Fruit fly (Drosophila melanogaster) whole organism, embryonic: ENCODE measurements around the gene CG13461.

Source experiments
- Abd-B ChIP-seq: fragments of 200-800 bp; sonication (Bioruptor generic); optimal IDR thresholded peaks from 2 replicates; lab custom pipeline; 2018; ENCODE audit warnings: missing biosample characterization, mild to moderate bottlenecking, missing genetic modification characterization, moderate library complexity
- Bgb ChIP-seq: fragments of 200-800 bp; sonication (Bioruptor generic); IDR thresholded peaks from 2 replicates; pipeline ENCODE4 v1.3.6; 2022; ENCODE audit warnings: missing biosample characterization, missing genetic modification characterization; ENCODE audit not compliant: partially characterized antibody
- CG1024 ChIP-seq: fragments of 200-800 bp; sonication (Bioruptor generic); IDR thresholded peaks from 2 replicates; pipeline ENCODE4 v1.3.6; 2022; ENCODE audit warnings: missing biosample characterization, missing genetic modification characterization
- CG10267 ChIP-seq: fragments of 200-800 bp; sonication (Bioruptor generic); optimal IDR thresholded peaks from 2 replicates; lab custom pipeline; 2018; ENCODE audit warnings: missing biosample characterization, mild to moderate bottlenecking, missing genetic modification characterization, moderate library complexity
- CG10979 ChIP-seq: fragments of 200-800 bp; sonication (Bioruptor generic); optimal IDR thresholded peaks from 2 replicates; lab custom pipeline; 2018; ENCODE audit warnings: missing biosample characterization, mild to moderate bottlenecking, missing genetic modification characterization, moderate library complexity
- CG11504 ChIP-seq: fragments of 200-800 bp; sonication (Bioruptor generic); optimal IDR thresholded peaks from 3 replicates; lab custom pipeline; 2019; ENCODE audit warnings: missing biosample characterization, mild to moderate bottlenecking, missing genetic modification characterization, moderate library complexity
- CG14710 ChIP-seq: fragments of 200-800 bp; sonication (Bioruptor generic); optimal IDR thresholded peaks from 3 replicates; lab custom pipeline; 2019; ENCODE audit warnings: missing biosample characterization, mild to moderate bottlenecking, missing genetic modification characterization, moderate library complexity
- CG14965 ChIP-seq: fragments of 200-800 bp; sonication (Bioruptor generic); optimal IDR thresholded peaks from 2 replicates; lab custom pipeline; 2016; ENCODE audit warnings: missing biosample characterization, missing genetic modification characterization, borderline replicate concordance
- CG16863 ChIP-seq: fragments of 200-800 bp; sonication (Bioruptor generic); optimal IDR thresholded peaks from 3 replicates; lab custom pipeline; 2016; ENCODE audit warnings: missing biosample characterization, missing genetic modification characterization
- CG17385 ChIP-seq: fragments of 200-800 bp; sonication (Bioruptor generic); optimal IDR thresholded peaks from 3 replicates; lab custom pipeline; 2018; ENCODE audit warnings: missing biosample characterization, mild to moderate bottlenecking, missing genetic modification characterization
- CG17912 ChIP-seq: fragments of 200-800 bp; sonication (Bioruptor generic); optimal IDR thresholded peaks from 2 replicates; lab custom pipeline; 2018; ENCODE audit warnings: missing biosample characterization, mild to moderate bottlenecking, missing genetic modification characterization
- CG18476 ChIP-seq: fragments of 200-800 bp; sonication (Bioruptor generic); optimal IDR thresholded peaks from 2 replicates; lab custom pipeline; 2016; ENCODE audit warnings: missing biosample characterization, mild to moderate bottlenecking, missing genetic modification characterization
- CG18619 ChIP-seq: fragments of 200-800 bp; sonication (Bioruptor generic); optimal IDR thresholded peaks from 3 replicates; lab custom pipeline; 2017; ENCODE audit warnings: missing biosample characterization, mild to moderate bottlenecking, missing genetic modification characterization
- CG3163 ChIP-seq: fragments of 200-800 bp; sonication (Bioruptor generic); optimal IDR thresholded peaks from 3 replicates; lab custom pipeline; 2016; ENCODE audit warnings: missing biosample characterization, missing genetic modification characterization
- CG4282 ChIP-seq: fragments of 200-800 bp; sonication (Bioruptor generic); optimal IDR thresholded peaks from 2 replicates; lab custom pipeline; 2016; ENCODE audit warnings: missing biosample characterization, missing genetic modification characterization
- CG43689 ChIP-seq: fragments of 200-800 bp; sonication (Bioruptor generic); IDR thresholded peaks from 2 replicates; pipeline ENCODE4 v1.3.6; 2022; ENCODE audit warnings: missing biosample characterization, missing genetic modification characterization
- CG5953 ChIP-seq: fragments of 200-800 bp; sonication (Bioruptor generic); IDR thresholded peaks from 2 replicates; pipeline ENCODE4 v1.3.6; 2022; ENCODE audit warnings: missing biosample characterization, missing genetic modification characterization
- CG7357 ChIP-seq: fragments of 200-800 bp; sonication (Bioruptor generic); IDR thresholded peaks from 3 replicates; pipeline ENCODE4 v1.3.6; 2022; ENCODE audit warnings: missing biosample characterization, missing genetic modification characterization
- CG8290 ChIP-seq, 3 experiments: fragments of 200-800 bp; sonication (Bioruptor generic); optimal IDR thresholded peaks; 2 replicates each; lab custom pipeline; 2016 to 2019; ENCODE audit warnings: missing biosample characterization in 3 of 3, missing genetic modification characterization in 3 of 3, mild to moderate bottlenecking in 2 of 3, moderate library complexity in 1 of 3
- CoRest ChIP-seq: fragments of 200-800 bp; sonication (Bioruptor generic); optimal IDR thresholded peaks from 3 replicates; lab custom pipeline; 2018; ENCODE audit warnings: missing biosample characterization, mild to moderate bottlenecking, missing genetic modification characterization, moderate library complexity
- Dad ChIP-seq: fragments of 200-800 bp; sonication (Bioruptor generic); optimal IDR thresholded peaks from 3 replicates; lab custom pipeline; 2016; ENCODE audit warnings: missing biosample characterization, missing genetic modification characterization
- Doc3 ChIP-seq: fragments of 200-800 bp; sonication (Bioruptor generic); IDR thresholded peaks from 3 replicates; pipeline ENCODE4 v1.3.6; 2022; ENCODE audit warnings: missing biosample characterization, missing genetic modification characterization; ENCODE audit not compliant: partially characterized antibody
- Drgx ChIP-seq: fragments of 200-800 bp; sonication (Bioruptor generic); IDR thresholded peaks from 2 replicates; pipeline ENCODE4 v1.3.6; 2022; ENCODE audit warnings: missing biosample characterization, missing genetic modification characterization
- GATAe ChIP-seq: fragments of 200-800 bp; sonication (Bioruptor generic); conservative IDR thresholded peaks from 2 replicates; pipeline ENCODE4 v1.3.6; 2022; ENCODE audit warnings: missing biosample characterization, missing genetic modification characterization
- HHEX ChIP-seq: fragments of 200-800 bp; sonication (Bioruptor generic); optimal IDR thresholded peaks from 3 replicates; lab custom pipeline; 2017; ENCODE audit warnings: missing biosample characterization, mild to moderate bottlenecking, missing genetic modification characterization, missing genetic modification reagents
- HLH3B ChIP-seq: fragments of 200-800 bp; sonication (Bioruptor generic); IDR thresholded peaks from 2 replicates; pipeline ENCODE4 v1.3.6; 2022; ENCODE audit warnings: missing biosample characterization, missing genetic modification characterization
- HLHmδ ChIP-seq: fragments of 200-800 bp; sonication (Bioruptor generic); optimal IDR thresholded peaks from 2 replicates; lab custom pipeline; 2018; ENCODE audit warnings: missing biosample characterization, mild to moderate bottlenecking, missing genetic modification characterization, moderate library complexity
- Hr51 ChIP-seq, 2 experiments: fragments of 200-800 bp; sonication (Bioruptor generic); optimal IDR thresholded peaks; 2 replicates in 1 of 2; 3 replicates in 1 of 2; lab custom pipeline; 2016 to 2018; ENCODE audit warnings: missing biosample characterization in 2 of 2, missing genetic modification characterization in 2 of 2, mild to moderate bottlenecking in 1 of 2, moderate library complexity in 1 of 2
- Sox100B ChIP-seq: fragments of 200-800 bp; sonication (Bioruptor generic); optimal IDR thresholded peaks from 3 replicates; lab custom pipeline; 2018; ENCODE audit warnings: missing biosample characterization, mild to moderate bottlenecking, missing genetic modification characterization
- cg ChIP-seq: fragments of 200-800 bp; sonication (Bioruptor generic); optimal IDR thresholded peaks from 3 replicates; lab custom pipeline; 2019; ENCODE audit warnings: missing biosample characterization, mild to moderate bottlenecking, missing genetic modification characterization, moderate library complexity
- chinmo ChIP-seq: fragments of 200-800 bp; sonication (Bioruptor generic); IDR thresholded peaks from 4 replicates; pipeline ENCODE4 v1.3.6; 2022; ENCODE audit warnings: missing biosample characterization, missing genetic modification characterization; ENCODE audit not compliant: partially characterized antibody
- corto ChIP-seq: fragments of 200-800 bp; sonication (Bioruptor generic); optimal IDR thresholded peaks from 2 replicates; lab custom pipeline; 2016; ENCODE audit warnings: missing biosample characterization, mild to moderate bottlenecking, missing genetic modification characterization, moderate library complexity
- dm ChIP-seq: fragments of 200-800 bp; sonication (Bioruptor generic); optimal IDR thresholded peaks from 3 replicates; lab custom pipeline; 2016; ENCODE audit warnings: missing biosample characterization, missing genetic modification characterization
- dmrt11E ChIP-seq: fragments of 200-800 bp; sonication (Bioruptor generic); optimal IDR thresholded peaks from 3 replicates; lab custom pipeline; 2018; ENCODE audit warnings: missing biosample characterization, mild to moderate bottlenecking, missing genetic modification characterization, moderate library complexity
- gcm ChIP-seq: fragments of 200-800 bp; sonication (Bioruptor generic); optimal IDR thresholded peaks from 2 replicates; lab custom pipeline; 2019; ENCODE audit warnings: missing biosample characterization, mild to moderate bottlenecking, missing genetic modification characterization, moderate library complexity
- grau ChIP-seq: fragments of 200-800 bp; optimal IDR thresholded peaks from 3 replicates; lab custom pipeline; 2019; ENCODE audit warnings: missing biosample characterization, mild to moderate bottlenecking, missing genetic modification characterization, moderate library complexity
- jing ChIP-seq: fragments of 200-800 bp; sonication (Bioruptor generic); optimal IDR thresholded peaks from 2 replicates; lab custom pipeline; 2018; ENCODE audit warnings: missing biosample characterization, mild to moderate bottlenecking, missing genetic modification characterization
- ken ChIP-seq: fragments of 200-800 bp; sonication (Bioruptor generic); IDR thresholded peaks from 3 replicates; pipeline ENCODE4 v1.3.6; 2022; ENCODE audit warnings: missing biosample characterization, missing genetic modification characterization
- lov ChIP-seq, 2 experiments: fragments of 200-800 bp in 1 of 2; fragments of >200 bp in 1 of 2; sonication (Bioruptor generic) in 1 of 2; IDR thresholded peaks in 1 of 2; optimal IDR thresholded peaks in 1 of 2; 2 replicates in 1 of 2; 3 replicates in 1 of 2; pipeline versions ENCODE4 v1.3.6 to Lab custom; 2017 to 2022; ENCODE audit warnings: missing biosample characterization in 1 of 2, missing genetic modification characterization in 1 of 2
- otp ChIP-seq: fragments of 200-800 bp; sonication (Bioruptor generic); IDR thresholded peaks from 3 replicates; pipeline ENCODE4, ENCODE4 v1.3.6; 2022; ENCODE audit warnings: missing biosample characterization, missing genetic modification characterization
- pho ChIP-seq: fragments of 200-800 bp; sonication (Bioruptor generic); optimal IDR thresholded peaks from 2 replicates; lab custom pipeline; 2016; ENCODE audit warnings: missing biosample characterization, missing genetic modification characterization
- pita ChIP-seq: fragments of 200-800 bp; sonication (Bioruptor generic); optimal IDR thresholded peaks from 2 replicates; lab custom pipeline; 2017; ENCODE audit warnings: missing biosample characterization, mild to moderate bottlenecking, missing genetic modification characterization
- pum ChIP-seq: fragments of 200-800 bp; sonication (Bioruptor generic); optimal IDR thresholded peaks from 2 replicates; lab custom pipeline; 2016; ENCODE audit warnings: missing biosample characterization, missing genetic modification characterization
- sd ChIP-seq: fragments of 200-800 bp; sonication (Bioruptor generic); optimal IDR thresholded peaks from 3 replicates; lab custom pipeline; 2018; ENCODE audit warnings: missing biosample characterization, mild to moderate bottlenecking, missing genetic modification characterization, moderate library complexity
- sr ChIP-seq: fragments of 200-800 bp; sonication (Bioruptor generic); IDR thresholded peaks from 3 replicates; pipeline ENCODE4 v1.3.6; 2022; ENCODE audit warnings: missing biosample characterization, missing genetic modification characterization
- twi ChIP-seq: fragments of 200-800 bp; optimal IDR thresholded peaks from 2 replicates; lab custom pipeline; 2019; ENCODE audit warnings: missing biosample characterization, mild to moderate bottlenecking, missing genetic modification characterization, moderate library complexity
- unpg ChIP-seq: fragments of 200-800 bp; sonication (Bioruptor generic); optimal IDR thresholded peaks from 3 replicates; lab custom pipeline; 2018; ENCODE audit warnings: missing biosample characterization, mild to moderate bottlenecking, missing genetic modification characterization, moderate library complexity
- vnd ChIP-seq: fragments of 200-800 bp; sonication (Bioruptor generic); IDR thresholded peaks from 3 replicates; pipeline ENCODE4 v1.3.6; 2022; ENCODE audit warnings: missing biosample characterization, missing genetic modification characterization; ENCODE audit not compliant: partially characterized antibody

The CG13461 gene

dm6 chr3L:15089083-15089704 is 36.9 kb upstream of the CG13461 start (continued):
- TF ChIP-seq lov (optimal IDR thresholded peaks at IDR 0.05; lab: Kevin White, UChicago) (no peak), lov (GFP tag; IDR thresholded peaks at IDR 0.05; lab: Robert Waterston, UW) (no peak), GATAe (no peak), unpg (peak; percentile 40), Dad (GFP tag; lab: Kevin White, UChicago) (no peak), CG5953 (no peak), CG4282 (GFP tag; lab: Kevin White, UChicago) (no peak), HHEX (no peak), Abd-B (no peak), CG3163 (GFP tag; lab: Kevin White, UChicago) (no peak), CG1024 (no peak), CG16863 (no peak), chinmo (GFP tag; lab: Robert Waterston, UW) (no peak), CG17385 (peak; percentile 10), pita (GFP tag; lab: Kevin White, UChicago) (no peak), jing (GFP tag; lab: Kevin White, UChicago) (no peak), CG11504 (tag; lab: Kevin White, UChicago) (peak; percentile 98), otp (GFP tag; lab: Robert Waterston, UW) (no peak), HLH3B (GFP tag; lab: Robert Waterston, UW) (no peak), twi (tag; lab: Kevin White, UChicago) (no peak), CG14965 (no peak), CG14710 (tag; lab: Kevin White, UChicago) (no peak), CG10267 (peak; percentile 27), corto (GFP tag; lab: Kevin White, UChicago) (no peak), Sox100B (GFP tag; lab: Kevin White, UChicago) (peak; percentile 37), pho (GFP tag; lab: Kevin White, UChicago) (no peak), cg (GFP tag; lab: Kevin White, UChicago) (no peak), grau (tag; lab: Kevin White, UChicago) (peak; percentile 61), HLHmδ (no peak), sr (GFP tag; lab: Robert Waterston, UW) (no peak), CG18619 (GFP tag; lab: Kevin White, UChicago) (no peak), CoRest (tag; lab: Kevin White, UChicago) (peak; percentile 24), gcm (GFP tag; lab: Kevin White, UChicago) (peak; percentile 7), CG17912 (no peak), CG10979 (peak; percentile 27), CG8290 (GFP tag; optimal IDR thresholded peaks at IDR 0.05; lab: Kevin White, UChicago) (no peak), CG8290 (tag; optimal IDR thresholded peaks at IDR 0.05; lab: Kevin White, UChicago) (no peak), Hr51 (GFP tag; optimal IDR thresholded peaks at IDR 0.05; lab: Kevin White, UChicago) (peak in 1 of 2 experiments; percentile 65), CG18476 (no peak), Drgx (GFP tag; lab: Robert Waterston, UW) (no peak), dm (GFP tag; lab: Kevin White, UChicago) (no peak), ken (GFP tag; lab: Robert Waterston, UW) (no peak), pum (no peak), sd (tag; lab: Kevin White, UChicago) (peak; percentile 14), dmrt11E (no peak), CG43689 (GFP tag; lab: Robert Waterston, UW) (no peak), Bgb (no peak), vnd (GFP tag; lab: Robert Waterston, UW) (no peak), CG7357 (GFP tag; lab: Robert Waterston, UW) (no peak), Doc3 (no peak)
